Fruit fly (Drosophila melanogaster) whole organism, embryonic: ENCODE measurements around the gene bab2.

Experiments
- ATbp ChIP-seq: fragments of 200-800 bp; sonication (Bioruptor generic); optimal IDR thresholded peaks from 2 replicates; lab custom pipeline; 2017; ENCODE audit warnings: missing biosample characterization, mild to moderate bottlenecking, missing genetic modification characterization, missing genetic modification reagents
- Aef1 ChIP-seq: fragments of 200-800 bp; sonication (Bioruptor generic); IDR thresholded peaks from 3 replicates; pipeline ENCODE4 v1.3.6; 2022; ENCODE audit warnings: missing biosample characterization, missing genetic modification characterization
- CG10979 ChIP-seq: fragments of 200-800 bp; sonication (Bioruptor generic); optimal IDR thresholded peaks from 2 replicates; lab custom pipeline; 2018; ENCODE audit warnings: missing biosample characterization, mild to moderate bottlenecking, missing genetic modification characterization, moderate library complexity
- CG11085 ChIP-seq: fragments of 200-800 bp; sonication (Bioruptor generic); IDR thresholded peaks from 2 replicates; pipeline ENCODE4 v1.3.6; 2022; ENCODE audit warnings: missing biosample characterization, missing genetic modification characterization
- CG11093 ChIP-seq: fragments of 200-800 bp; sonication (Bioruptor generic); IDR thresholded peaks from 3 replicates; pipeline ENCODE4 v1.3.6; 2022; ENCODE audit warnings: missing biosample characterization, missing genetic modification characterization
- CG13296 ChIP-seq: fragments of 200-800 bp; sonication (Bioruptor generic); optimal IDR thresholded peaks from 3 replicates; lab custom pipeline; 2018; ENCODE audit warnings: missing biosample characterization, mild to moderate bottlenecking, missing genetic modification characterization
- CG14965 ChIP-seq: fragments of 200-800 bp; sonication (Bioruptor generic); optimal IDR thresholded peaks from 2 replicates; lab custom pipeline; 2016; ENCODE audit warnings: missing biosample characterization, missing genetic modification characterization, borderline replicate concordance
- CG15269 ChIP-seq: fragments of 200-800 bp; sonication (Bioruptor generic); optimal IDR thresholded peaks from 2 replicates; lab custom pipeline; 2018; ENCODE audit warnings: missing biosample characterization, mild to moderate bottlenecking, missing genetic modification characterization, moderate library complexity
- CG17612 ChIP-seq: fragments of 200-800 bp; sonication (Bioruptor generic); IDR thresholded peaks from 2 replicates; pipeline ENCODE4 v1.3.6; 2022; ENCODE audit warnings: missing biosample characterization, missing genetic modification characterization
- CG18011 ChIP-seq: fragments of 200-800 bp; sonication (Bioruptor generic); optimal IDR thresholded peaks from 2 replicates; lab custom pipeline; 2017; ENCODE audit warnings: missing biosample characterization, missing genetic modification characterization, mild to moderate bottlenecking, moderate library complexity, missing genotype
- CG18619 ChIP-seq: fragments of 200-800 bp; sonication (Bioruptor generic); optimal IDR thresholded peaks from 3 replicates; lab custom pipeline; 2017; ENCODE audit warnings: missing biosample characterization, mild to moderate bottlenecking, missing genetic modification characterization
- CG3163 ChIP-seq: fragments of 200-800 bp; sonication (Bioruptor generic); optimal IDR thresholded peaks from 3 replicates; lab custom pipeline; 2016; ENCODE audit warnings: missing biosample characterization, missing genetic modification characterization
- CG32767 ChIP-seq: fragments of 200-800 bp; sonication (Bioruptor generic); IDR thresholded peaks from 2 replicates; pipeline ENCODE4 v1.3.6; 2022; ENCODE audit warnings: missing biosample characterization, missing genetic modification characterization
- CG4617 ChIP-seq: fragments of 200-800 bp; sonication (Bioruptor generic); optimal IDR thresholded peaks from 3 replicates; lab custom pipeline; 2016; ENCODE audit warnings: missing biosample characterization, missing genetic modification characterization, borderline replicate concordance
- CG5245 ChIP-seq: fragments of 200-800 bp; sonication (Bioruptor generic); optimal IDR thresholded peaks from 3 replicates; lab custom pipeline; 2016; ENCODE audit warnings: missing biosample characterization, missing genetic modification characterization
- CG7372 ChIP-seq: fragments of 200-800 bp; sonication (Bioruptor generic); IDR thresholded peaks from 2 replicates; pipeline ENCODE4 v1.3.6; 2022; ENCODE audit warnings: missing biosample characterization, missing genetic modification characterization
- CG7963 ChIP-seq: fragments of 200-800 bp; sonication (Bioruptor generic); IDR thresholded peaks from 3 replicates; pipeline ENCODE4 v1.3.6; 2022; ENCODE audit warnings: missing biosample characterization, missing genetic modification characterization; ENCODE audit not compliant: partially characterized antibody
- CG8924 ChIP-seq: fragments of 200-800 bp; optimal IDR thresholded peaks from 3 replicates; lab custom pipeline; 2019; ENCODE audit warnings: missing biosample characterization, mild to moderate bottlenecking, missing genetic modification characterization, moderate library complexity
- CG9215 ChIP-seq: fragments of 200-800 bp; sonication (Bioruptor generic); IDR thresholded peaks from 2 replicates; pipeline ENCODE4 v1.3.6; 2022; ENCODE audit warnings: missing biosample characterization, missing genetic modification characterization
- Camta ChIP-seq: fragments of 200-800 bp; sonication (Bioruptor generic); optimal IDR thresholded peaks from 2 replicates; lab custom pipeline; 2016; ENCODE audit warnings: missing biosample characterization, missing genetic modification characterization
- Ets97D ChIP-seq: fragments of 200-800 bp; sonication (Bioruptor generic); optimal IDR thresholded peaks from 3 replicates; lab custom pipeline; 2016; ENCODE audit warnings: missing biosample characterization, missing genetic modification characterization
- HHEX ChIP-seq: fragments of 200-800 bp; sonication (Bioruptor generic); optimal IDR thresholded peaks from 3 replicates; lab custom pipeline; 2017; ENCODE audit warnings: missing biosample characterization, mild to moderate bottlenecking, missing genetic modification characterization, missing genetic modification reagents
- HLH54F ChIP-seq: fragments of 200-800 bp; sonication (Bioruptor generic); optimal IDR thresholded peaks from 3 replicates; lab custom pipeline; 2016; ENCODE audit warnings: missing biosample characterization, missing genetic modification characterization
- HLHmδ ChIP-seq: fragments of 200-800 bp; sonication (Bioruptor generic); optimal IDR thresholded peaks from 2 replicates; lab custom pipeline; 2018; ENCODE audit warnings: missing biosample characterization, mild to moderate bottlenecking, missing genetic modification characterization, moderate library complexity
- Hr51 ChIP-seq, 2 experiments: fragments of 200-800 bp; sonication (Bioruptor generic); optimal IDR thresholded peaks; 2 replicates in 1 of 2; 3 replicates in 1 of 2; lab custom pipeline; 2016 to 2018; ENCODE audit warnings: missing biosample characterization in 2 of 2, missing genetic modification characterization in 2 of 2, mild to moderate bottlenecking in 1 of 2, moderate library complexity in 1 of 2
- NC2α ChIP-seq: fragments of 200-800 bp; sonication (Bioruptor generic); optimal IDR thresholded peaks from 2 replicates; lab custom pipeline; 2016; ENCODE audit warnings: missing biosample characterization, missing genetic modification characterization
- Side ChIP-seq: fragments of 200-800 bp; sonication (Bioruptor generic); optimal IDR thresholded peaks from 2 replicates; lab custom pipeline; 2016; ENCODE audit warnings: missing biosample characterization, missing genetic modification characterization
- Usf ChIP-seq: fragments of 200-800 bp; sonication (Bioruptor generic); optimal IDR thresholded peaks from 2 replicates; lab custom pipeline; 2017; ENCODE audit warnings: missing genotype, missing biosample characterization, missing genetic modification characterization
- bab2 ChIP-seq: fragments of 200-800 bp; sonication (Bioruptor generic); optimal IDR thresholded peaks from 2 replicates; lab custom pipeline; 2016; ENCODE audit warnings: missing biosample characterization, missing genetic modification characterization
- bcd ChIP-seq: fragments of 200-800 bp; sonication (Bioruptor generic); optimal IDR thresholded peaks from 2 replicates; lab custom pipeline; 2017; ENCODE audit warnings: missing biosample characterization, mild to moderate bottlenecking, missing genetic modification characterization
- bigmax ChIP-seq: fragments of 200-800 bp; sonication (Bioruptor generic); optimal IDR thresholded peaks from 2 replicates; lab custom pipeline; 2018; ENCODE audit warnings: missing biosample characterization, mild to moderate bottlenecking, missing genetic modification characterization
- cad ChIP-seq: fragments of >200 bp; optimal IDR thresholded peaks from 2 replicates; lab custom pipeline; 2017; ENCODE audit warnings: missing biosample characterization, missing genetic modification characterization
- chif ChIP-seq, 2 experiments: fragments of 200-800 bp; sonication (Bioruptor generic); optimal IDR thresholded peaks; 3 replicates each; lab custom pipeline; 2016; ENCODE audit warnings: missing biosample characterization in 2 of 2, missing genetic modification characterization in 2 of 2
- croc ChIP-seq: fragments of 200-800 bp; sonication (Bioruptor generic); conservative IDR thresholded peaks from 3 replicates; pipeline ENCODE4 v1.3.6; 2022; ENCODE audit warnings: missing biosample characterization, missing genetic modification characterization
- dati ChIP-seq: fragments of 200-800 bp; sonication (Bioruptor generic); IDR thresholded peaks from 2 replicates; pipeline ENCODE4 v1.3.6; 2022; ENCODE audit warnings: missing biosample characterization, missing genetic modification characterization
- dimm ChIP-seq: fragments of 200-800 bp; sonication (Bioruptor generic); IDR thresholded peaks from 2 replicates; pipeline ENCODE4 v1.3.6; 2022; ENCODE audit warnings: missing biosample characterization, missing genetic modification characterization
- dm ChIP-seq: fragments of 200-800 bp; sonication (Bioruptor generic); optimal IDR thresholded peaks from 3 replicates; lab custom pipeline; 2016; ENCODE audit warnings: missing biosample characterization, missing genetic modification characterization
- eve ChIP-seq, 2 experiments: fragments of >200 bp; optimal IDR thresholded peaks; 2 replicates each; lab custom pipeline; 2017; ENCODE audit warnings: missing biosample characterization in 2 of 2, missing genetic modification characterization in 2 of 2
- inv ChIP-seq: fragments of 200-800 bp; sonication (Bioruptor generic); IDR thresholded peaks from 2 replicates; pipeline ENCODE4 v1.3.6; 2022; ENCODE audit warnings: missing biosample characterization, missing genetic modification characterization; ENCODE audit not compliant: partially characterized antibody
- lola ChIP-seq, 3 experiments: fragments of >200 bp in 2 of 3; fragments of 200-800 bp in 1 of 3; sonication (Bioruptor generic) in 1 of 3; optimal IDR thresholded peaks; 2 replicates each; lab custom pipeline; 2017 to 2019; ENCODE audit warnings: missing biosample characterization in 3 of 3, missing genetic modification characterization in 3 of 3, mild to moderate bottlenecking in 1 of 3, moderate library complexity in 1 of 3
- nerfin-2 ChIP-seq: fragments of 200-800 bp; sonication (Bioruptor generic); IDR thresholded peaks from 2 replicates; pipeline ENCODE4 v1.3.6; 2022; ENCODE audit warnings: missing biosample characterization, missing genetic modification characterization; ENCODE audit not compliant: partially characterized antibody
- nom ChIP-seq: fragments of 200-800 bp; sonication (Bioruptor generic); optimal IDR thresholded peaks from 2 replicates; lab custom pipeline; 2017; ENCODE audit warnings: missing biosample characterization, missing genetic modification characterization, mild to moderate bottlenecking, moderate library complexity, missing genetic modification reagents
- p53 ChIP-seq: fragments of 200-800 bp; sonication (Bioruptor generic); optimal IDR thresholded peaks from 2 replicates; lab custom pipeline; 2016; ENCODE audit warnings: missing biosample characterization, missing genetic modification characterization
- pum ChIP-seq: fragments of 200-800 bp; sonication (Bioruptor generic); optimal IDR thresholded peaks from 2 replicates; lab custom pipeline; 2016; ENCODE audit warnings: missing biosample characterization, missing genetic modification characterization
- ranshi ChIP-seq: fragments of 200-800 bp; sonication (Bioruptor generic); IDR thresholded peaks from 2 replicates; pipeline ENCODE4 v1.3.6; 2022; ENCODE audit warnings: missing biosample characterization, missing genetic modification characterization
- sd ChIP-seq: fragments of 200-800 bp; sonication (Bioruptor generic); optimal IDR thresholded peaks from 3 replicates; lab custom pipeline; 2018; ENCODE audit warnings: missing biosample characterization, mild to moderate bottlenecking, missing genetic modification characterization, moderate library complexity
- sens-2 ChIP-seq: fragments of 200-800 bp; sonication (Bioruptor generic); IDR thresholded peaks from 2 replicates; pipeline ENCODE4 v1.3.6; 2022; ENCODE audit warnings: missing biosample characterization, missing genetic modification characterization
- sr ChIP-seq: fragments of 200-800 bp; sonication (Bioruptor generic); IDR thresholded peaks from 3 replicates; pipeline ENCODE4 v1.3.6; 2022; ENCODE audit warnings: missing biosample characterization, missing genetic modification characterization
- stc ChIP-seq: fragments of 200-800 bp; sonication (Bioruptor generic); IDR thresholded peaks from 2 replicates; pipeline ENCODE4 v1.3.6; 2022; ENCODE audit warnings: missing biosample characterization, missing genetic modification characterization
- tap ChIP-seq: fragments of 200-800 bp; optimal IDR thresholded peaks from 3 replicates; lab custom pipeline; 2019; ENCODE audit warnings: missing biosample characterization, mild to moderate bottlenecking, missing genetic modification characterization, moderate library complexity
- zfh2 ChIP-seq: fragments of 200-800 bp; sonication (Bioruptor generic); optimal IDR thresholded peaks from 2 replicates; lab custom pipeline; 2016; ENCODE audit warnings: missing biosample characterization, missing genetic modification characterization

The bab2 gene

DNA sequence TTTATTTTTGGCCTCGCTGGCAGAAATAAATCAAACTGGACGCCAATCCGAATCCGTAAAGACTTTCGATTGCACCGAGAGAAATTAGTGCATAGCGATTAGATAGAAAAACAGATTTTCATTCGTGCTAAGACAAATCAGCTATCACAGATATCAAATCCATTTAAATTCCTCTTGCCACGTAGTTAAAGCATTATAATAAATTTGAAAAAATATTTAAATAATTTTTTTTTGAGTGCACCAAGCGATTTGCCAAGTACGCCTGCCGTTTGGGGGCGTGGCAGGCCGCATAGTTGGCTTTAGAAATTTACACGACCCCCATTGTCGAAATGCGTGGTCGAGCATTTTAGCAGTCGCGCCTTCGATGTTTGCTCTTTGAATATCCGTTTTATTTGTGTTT lies 25.4 kb downstream of the bab2 start (continued):
- TF ChIP-seq CG14965 (GFP tag; lab: Kevin White, UChicago) = no peak
- peak; percentile 49 for TF ChIP-seq bcd (GFP tag; lab: Kevin White, UChicago)
- peak; percentile 38; the same call in 1 of the 2 replicates for TF ChIP-seq CG7372 (GFP tag; lab: Robert Waterston, UW)
- no peak for TF ChIP-seq HLH54F (GFP tag; lab: Kevin White, UChicago)
- no peak for TF ChIP-seq CG7963 (GFP tag; lab: Robert Waterston, UW)
- TF ChIP-seq CG8924 = peak; percentile 25
- TF ChIP-seq chif (GFP tag; optimal IDR thresholded peaks at IDR 0.05; lab: Kevin White, UChicago) = no peak
- peak; percentile 32 for TF ChIP-seq tap (tag; lab: Kevin White, UChicago)
- peak; percentile 37 for TF ChIP-seq CG18619 (GFP tag; lab: Kevin White, UChicago)
- no peak for TF ChIP-seq p53
- peak; percentile 47; the same call in 1 of the 2 replicates for TF ChIP-seq CG32767
- TF ChIP-seq lola (GFP tag; optimal IDR thresholded peaks at IDR 0.05; lab: Kevin White, UChicago) = no peak
- TF ChIP-seq Side (GFP tag; lab: Kevin White, UChicago) = no peak
- peak; percentile 34 for TF ChIP-seq bab2 (GFP tag; lab: Kevin White, UChicago)
- 0 out of 2 replicates have a peak, but pooled peaks have one; percentile 18 for TF ChIP-seq dati (GFP tag; lab: Robert Waterston, UW)
- no peak for TF ChIP-seq Camta (GFP tag; lab: Kevin White, UChicago)
- TF ChIP-seq dm (GFP tag; lab: Kevin White, UChicago) = no peak
- TF ChIP-seq nerfin-2 (GFP tag; lab: Robert Waterston, UW) = no peak
- TF ChIP-seq HHEX (GFP tag; lab: Kevin White, UChicago) = peak; percentile 50
- peak; percentile 30 for TF ChIP-seq CG10979 (tag; lab: Kevin White, UChicago)
- peak; percentile 66 for TF ChIP-seq CG9215 (GFP tag; lab: Robert Waterston, UW)
- peak; percentile 65 for TF ChIP-seq stc
- TF ChIP-seq eve (GFP tag; optimal IDR thresholded peaks at IDR 0.05; lab: Kevin White, UChicago) = no peak
- TF ChIP-seq HLHmδ (GFP tag; lab: Kevin White, UChicago) = no peak
- no peak for TF ChIP-seq CG3163 (GFP tag; lab: Kevin White, UChicago)
- no peak for TF ChIP-seq Ets97D (GFP tag; lab: Kevin White, UChicago)
- TF ChIP-seq CG13296 (GFP tag; lab: Kevin White, UChicago) = peak; percentile 30
- peak; percentile 52; the same call in 1 of the 2 replicates for TF ChIP-seq ranshi (GFP tag; lab: Robert Waterston, UW)
- TF ChIP-seq dimm (GFP tag; lab: Robert Waterston, UW) = no peak
- peak; percentile 42 for TF ChIP-seq CG17612
- TF ChIP-seq inv (GFP tag; lab: Robert Waterston, UW) = no peak
- TF ChIP-seq NC2α (GFP tag; lab: Kevin White, UChicago) = no peak
- no peak for TF ChIP-seq CG4617
- TF ChIP-seq cad = no peak
- TF ChIP-seq nom = no peak
- peak; percentile 18; the same call in 2 of the 3 replicates for TF ChIP-seq Aef1 (GFP tag; lab: Robert Waterston, UW)
- peak in 1 of 2 experiments; percentile 65 for TF ChIP-seq Hr51 (GFP tag; optimal IDR thresholded peaks at IDR 0.05; lab: Kevin White, UChicago)
- TF ChIP-seq croc (GFP tag; lab: Robert Waterston, UW) = no peak
- peak; percentile 1 for TF ChIP-seq Usf (GFP tag; lab: Kevin White, UChicago)
- TF ChIP-seq bigmax (GFP tag; lab: Kevin White, UChicago) = no peak
- 0 out of 2 replicates have a peak, but pooled peaks have one; percentile 55 for TF ChIP-seq CG11085 (GFP tag; lab: Robert Waterston, UW)
- no peak for TF ChIP-seq CG11093
- no peak for TF ChIP-seq pum (GFP tag; lab: Kevin White, UChicago)
- no peak for TF ChIP-seq sens-2
- TF ChIP-seq ATbp (GFP tag; lab: Kevin White, UChicago) = peak; percentile 23
- TF ChIP-seq sr (GFP tag; lab: Robert Waterston, UW) = 0 out of 3 replicates have a peak, but pooled peaks have one; percentile 22
- peak; percentile 15 for TF ChIP-seq zfh2 (GFP tag; lab: Kevin White, UChicago)
- peak; percentile 61 for TF ChIP-seq CG15269 (tag; lab: Kevin White, UChicago)
- TF ChIP-seq CG18011 (GFP tag; lab: Kevin White, UChicago) = no peak
- peak; percentile 60 for TF ChIP-seq sd (tag; lab: Kevin White, UChicago)
- no peak for TF ChIP-seq CG5245 (GFP tag; lab: Kevin White, UChicago)
